Worm (Caenorhabditis elegans) whole organism, early embryonic: Measurements from ENCODE around the gene C05C10.3.
A peak's percentile ranks its signal among the peaks of the same experiment; 100 is the strongest.

Experiments used
- B0310.2 ChIP-seq: sonication (generic microtip); optimal IDR thresholded peaks from 2 replicates; lab custom pipeline; 2016; ENCODE audit warnings: mild to moderate bottlenecking, missing genetic modification characterization, missing compliant biosample characterization
- F13C5.2 ChIP-seq: sonication (generic microtip); optimal IDR thresholded peaks from 2 replicates; lab custom pipeline; 2017; ENCODE audit warnings: mild to moderate bottlenecking, missing genetic modification characterization, inconsistent platforms, missing compliant biosample characterization
- aly-1 ChIP-seq: sonication (generic microtip); optimal IDR thresholded peaks from 2 replicates; lab custom pipeline; 2016; ENCODE audit warnings: missing genetic modification characterization, missing compliant biosample characterization
- ama-1 ChIP-seq: fragments of 150-350 bp; optimal IDR thresholded peaks from 2 replicates; lab custom pipeline; 2014
- ceh-13 ChIP-seq: fragments of 200-800 bp; sonication (Bioruptor generic); optimal IDR thresholded peaks from 2 replicates; lab custom pipeline; 2018; ENCODE audit warnings: mild to moderate bottlenecking, missing genetic modification characterization, missing compliant biosample characterization
- ceh-36 ChIP-seq: sonication (generic microtip); optimal IDR thresholded peaks from 2 replicates; lab custom pipeline; 2016; ENCODE audit warnings: missing genetic modification characterization, inconsistent platforms, missing compliant biosample characterization
- ets-7 ChIP-seq: sonication (generic microtip); optimal IDR thresholded peaks from 2 replicates; lab custom pipeline; 2016; ENCODE audit warnings: missing genotype, missing genetic modification characterization, missing compliant biosample characterization
- flt-1 ChIP-seq: fragments of 200-800 bp; sonication (Bioruptor generic); IDR thresholded peaks from 2 replicates; pipeline ENCODE4 v1.3.6; 2022; ENCODE audit warnings: missing genetic modification characterization, missing compliant biosample characterization
- hmbx-1 ChIP-seq: sonication (generic microtip); optimal IDR thresholded peaks from 2 replicates; lab custom pipeline; 2016; ENCODE audit warnings: mild to moderate bottlenecking, missing genetic modification characterization, missing compliant biosample characterization
- hmg-4 ChIP-seq: fragments of 200-800 bp; sonication (Bioruptor generic); optimal IDR thresholded peaks from 2 replicates; lab custom pipeline; 2018; ENCODE audit warnings: mild to moderate bottlenecking, missing genetic modification characterization, missing compliant biosample characterization
- hnd-1 ChIP-seq: sonication (generic microtip); optimal IDR thresholded peaks from 2 replicates; lab custom pipeline; 2016; ENCODE audit warnings: missing genetic modification characterization, missing compliant biosample characterization
- pes-1 ChIP-seq: fragments of 200-800 bp; sonication (Bioruptor generic); IDR thresholded peaks from 2 replicates; pipeline ENCODE4 v1.3.6; 2022; ENCODE audit warnings: missing genetic modification reagents, missing genetic modification characterization, missing compliant biosample characterization
- scrt-1 ChIP-seq: fragments of 200-800 bp; sonication (Bioruptor generic); IDR thresholded peaks from 2 replicates; pipeline ENCODE4 v1.3.6; 2022; ENCODE audit warnings: missing genetic modification characterization, missing compliant biosample characterization
- sea-1 ChIP-seq: fragments of 200-800 bp; sonication (Bioruptor generic); conservative IDR thresholded peaks from 2 replicates; pipeline ENCODE4 v1.3.6; 2022; ENCODE audit warnings: missing genetic modification characterization, missing compliant biosample characterization
- tbx-11 ChIP-seq: fragments of 200-800 bp; sonication (Bioruptor generic); IDR thresholded peaks from 2 replicates; pipeline ENCODE4 v1.3.6; 2022; ENCODE audit warnings: missing genetic modification characterization, missing compliant biosample characterization
- tbx-37 ChIP-seq: fragments of 200-800 bp; sonication (Bioruptor generic); conservative IDR thresholded peaks from 2 replicates; pipeline ENCODE4 v1.3.6; 2022; ENCODE audit warnings: missing genetic modification reagents, missing genetic modification characterization, missing compliant biosample characterization
- tra-4 ChIP-seq: sonication (generic microtip); optimal IDR thresholded peaks from 2 replicates; lab custom pipeline; 2017; ENCODE audit warnings: missing genetic modification characterization, missing compliant biosample characterization

C05C10.3 gene

DNA sequence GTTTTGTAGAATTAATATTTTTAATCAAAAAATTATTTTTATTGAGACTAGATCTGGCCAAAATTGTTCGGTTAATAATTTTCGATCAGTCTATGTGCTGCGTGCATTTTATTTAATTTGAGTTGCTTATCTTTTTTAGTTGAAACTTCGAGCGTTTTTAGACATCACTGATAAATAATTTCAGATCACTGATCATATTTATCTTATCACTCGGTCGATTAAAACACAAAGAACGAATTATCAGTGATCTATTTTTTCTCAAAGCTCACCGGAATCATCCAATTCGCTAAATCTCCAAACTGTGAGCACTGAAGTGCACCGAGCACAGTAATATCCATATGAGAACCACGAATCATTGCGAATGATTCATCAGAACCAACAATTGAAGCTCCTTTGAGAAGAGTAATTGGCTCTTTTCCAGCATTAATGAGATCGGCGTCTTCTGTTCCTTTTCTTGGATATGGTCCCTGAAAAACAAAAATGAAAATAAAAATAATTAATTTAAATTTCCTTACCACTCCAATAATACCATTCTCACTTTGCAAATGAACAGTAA is 1.6 kb downstream of the C05C10.3 start:
- TF ChIP-seq tra-4 = no peak
- no peak for TF ChIP-seq hmbx-1
- no peak for TF ChIP-seq hnd-1 (tag; lab: Kevin White, UChicago)
- TF ChIP-seq ceh-13 (GFP tag; lab: Kevin White, UChicago) = no peak
- no peak for TF ChIP-seq ets-7 (tag; lab: Kevin White, UChicago)
- no peak for TF ChIP-seq hmg-4 (GFP tag; lab: Kevin White, UChicago)
- no peak for TF ChIP-seq scrt-1 (GFP tag; lab: Robert Waterston, UW)
- TF ChIP-seq aly-1 = no peak
- TF ChIP-seq flt-1 (GFP tag; lab: Robert Waterston, UW) = no peak
- no peak for TF ChIP-seq B0310.2 (tag; lab: Kevin White, UChicago)
- TF ChIP-seq ceh-36 (tag; lab: Kevin White, UChicago) = no peak
- no peak for TF ChIP-seq ama-1 (lab: Kevin White, UChicago)
- no peak for TF ChIP-seq sea-1 (GFP tag; lab: Robert Waterston, UW)

DNA sequence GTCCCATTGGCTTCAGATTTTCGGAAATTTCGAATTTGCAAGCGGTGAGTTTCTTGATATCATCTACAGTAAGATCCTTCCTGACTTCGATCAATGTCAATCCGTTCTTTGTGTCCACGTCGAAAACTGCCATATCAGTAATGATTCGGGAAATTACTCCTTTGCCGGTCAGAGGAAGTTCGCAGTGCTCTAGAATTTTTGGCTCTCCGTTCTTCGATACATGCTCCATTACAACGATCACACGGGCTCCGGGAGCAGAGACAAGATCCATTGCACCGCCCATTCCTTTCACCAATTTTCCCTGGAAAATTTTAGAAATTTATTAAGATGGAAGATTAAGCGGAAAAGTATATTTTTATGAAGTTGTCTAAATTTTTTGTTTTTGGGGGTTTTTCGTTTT is 2.1 kb downstream of the C05C10.3 start:
- no peak for TF ChIP-seq sea-1 (GFP tag; lab: Robert Waterston, UW)
- TF ChIP-seq hmg-4 (GFP tag; lab: Kevin White, UChicago) = no peak
- no peak for TF ChIP-seq flt-1 (GFP tag; lab: Robert Waterston, UW)
- no peak for TF ChIP-seq hmbx-1
- no peak for TF ChIP-seq ets-7 (tag; lab: Kevin White, UChicago)
- TF ChIP-seq ama-1 (lab: Kevin White, UChicago) = no peak
- no peak for TF ChIP-seq scrt-1 (GFP tag; lab: Robert Waterston, UW)
- no peak for TF ChIP-seq B0310.2 (tag; lab: Kevin White, UChicago)
- TF ChIP-seq ceh-13 (GFP tag; lab: Kevin White, UChicago) = no peak
- no peak for TF ChIP-seq pes-1 (GFP tag; lab: Robert Waterston, UW)
- no peak for TF ChIP-seq tra-4
- TF ChIP-seq ceh-36 (tag; lab: Kevin White, UChicago) = no peak

DNA sequence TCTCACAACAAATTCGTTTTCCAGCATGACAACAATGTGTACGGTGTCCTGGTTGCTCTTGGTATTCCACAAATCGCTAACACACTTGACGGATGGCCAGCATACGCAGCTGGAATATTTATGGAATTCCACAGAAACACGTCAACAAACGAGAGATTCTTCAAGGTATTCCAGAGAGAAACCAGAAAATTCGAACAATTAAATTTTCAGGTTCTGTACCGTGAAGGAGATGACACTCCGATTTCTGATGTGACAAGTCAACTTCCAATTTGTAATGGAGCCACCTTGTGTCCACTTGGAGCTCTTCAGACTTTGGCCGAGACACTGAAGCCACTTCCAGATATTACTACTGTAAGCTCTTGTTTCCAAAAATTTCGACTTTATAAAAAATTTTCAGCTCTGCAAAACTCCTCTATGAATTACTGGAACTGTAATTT is 2.7 kb downstream of the C05C10.3 start:
- TF ChIP-seq flt-1 (GFP tag; lab: Robert Waterston, UW) (no peak), hmg-4 (GFP tag; lab: Kevin White, UChicago) (no peak), tbx-11 (GFP tag; lab: Robert Waterston, UW) (no peak), hnd-1 (tag; lab: Kevin White, UChicago) (no peak), aly-1 (no peak), scrt-1 (GFP tag; lab: Robert Waterston, UW) (no peak)

DNA sequence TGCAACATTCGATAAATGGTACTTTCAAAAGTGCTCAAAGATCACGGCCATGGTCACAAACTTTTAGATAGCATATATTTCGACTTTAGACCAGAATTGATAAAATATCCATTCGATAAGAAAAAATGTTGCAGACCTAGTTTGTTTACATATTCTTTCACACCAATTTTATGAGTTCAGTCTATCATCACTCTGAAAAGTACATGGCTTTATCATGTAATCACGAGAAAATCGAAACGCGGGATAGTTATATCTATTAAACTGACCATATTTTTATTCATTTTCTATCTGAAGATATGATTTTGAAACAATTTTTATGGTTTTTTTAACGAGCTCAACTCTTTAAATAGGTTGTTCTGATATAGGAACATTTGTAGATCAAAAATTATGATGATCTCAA is 5.2 kb downstream of the C05C10.3 start, which contains the start of gene pho-11:
TSS of gene pho-11 (plus strand) at position 374 of the 400 bp plus-strand sequence.
- TF ChIP-seq tbx-37 (GFP tag; lab: Robert Waterston, UW) (no peak), flt-1 (GFP tag; lab: Robert Waterston, UW) (no peak), pes-1 (GFP tag; lab: Robert Waterston, UW) (no peak), sea-1 (GFP tag; lab: Robert Waterston, UW) (no peak), F13C5.2 (tag; lab: Kevin White, UChicago) (no peak), ceh-36 (tag; lab: Kevin White, UChicago) (no peak), ceh-13 (GFP tag; lab: Kevin White, UChicago) (no peak)

- TF ChIP-seq ama-1 (lab: Kevin White, UChicago) (peak; percentile 21), F13C5.2 (tag; lab: Kevin White, UChicago) (peak; percentile 22), aly-1 (no peak)
These were observed 5.7 kb downstream of the C05C10.3 start for ce11 chrII:9931012-9931411.

- no peak for TF ChIP-seq ceh-36 (tag; lab: Kevin White, UChicago)
- no peak for TF ChIP-seq tbx-11 (GFP tag; lab: Robert Waterston, UW)
- TF ChIP-seq sea-1 (GFP tag; lab: Robert Waterston, UW) = no peak
- no peak for TF ChIP-seq B0310.2 (tag; lab: Kevin White, UChicago)
- no peak for TF ChIP-seq hmbx-1
- TF ChIP-seq pes-1 (GFP tag; lab: Robert Waterston, UW) = no peak
- TF ChIP-seq flt-1 (GFP tag; lab: Robert Waterston, UW) = no peak
- no peak for TF ChIP-seq aly-1
- no peak for TF ChIP-seq ceh-13 (GFP tag; lab: Kevin White, UChicago)
- no peak for TF ChIP-seq tbx-37 (GFP tag; lab: Robert Waterston, UW)
- no peak for TF ChIP-seq hmg-4 (GFP tag; lab: Kevin White, UChicago)
- TF ChIP-seq ama-1 (lab: Kevin White, UChicago) = no peak
- TF ChIP-seq F13C5.2 (tag; lab: Kevin White, UChicago) = no peak
- TF ChIP-seq hnd-1 (tag; lab: Kevin White, UChicago) = no peak
- no peak for TF ChIP-seq scrt-1 (GFP tag; lab: Robert Waterston, UW)
These were observed 8.2 kb downstream of the C05C10.3 start for ce11 chrII:9928470-9928869.

DNA sequence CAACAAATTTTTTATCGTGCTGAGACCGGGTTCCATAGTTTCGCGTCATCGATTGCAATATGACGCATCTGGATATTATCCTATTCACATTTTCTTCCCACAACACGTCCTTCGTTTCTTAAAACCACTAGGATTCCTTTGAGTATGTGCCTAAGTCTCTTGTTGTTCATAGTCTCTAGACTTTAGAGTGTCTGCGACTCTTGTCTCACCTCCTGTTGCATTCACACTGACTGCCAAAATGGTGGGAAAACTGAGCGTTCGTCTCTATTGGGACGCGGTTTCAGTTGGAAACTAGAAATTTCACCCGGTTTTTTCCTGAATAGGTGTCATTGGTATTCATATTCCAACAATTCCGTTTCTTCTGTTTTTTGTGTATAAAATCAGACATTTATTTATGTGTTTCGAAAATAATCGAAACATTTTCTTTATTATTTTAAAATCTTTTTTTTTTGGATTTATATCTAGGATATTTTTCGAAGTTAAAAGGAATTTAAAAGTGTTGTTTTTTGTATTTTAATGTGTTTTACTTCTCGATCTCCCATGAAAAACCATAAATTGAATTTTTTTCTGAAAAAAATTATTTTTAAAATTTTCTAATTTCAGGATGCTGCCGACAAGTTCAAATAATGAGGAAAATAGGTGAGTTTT is 14.9 kb downstream of the C05C10.3 start, which contains the start of gene C05C10.2:
TSS of gene C05C10.2 (plus strand) at position 598 of the 648 bp plus-strand sequence.
- no peak for TF ChIP-seq hnd-1 (tag; lab: Kevin White, UChicago)
- TF ChIP-seq ceh-36 (tag; lab: Kevin White, UChicago) = no peak
- no peak for TF ChIP-seq pes-1 (GFP tag; lab: Robert Waterston, UW)
- TF ChIP-seq aly-1 = no peak
- no peak for TF ChIP-seq hmg-4 (GFP tag; lab: Kevin White, UChicago)
- TF ChIP-seq F13C5.2 (tag; lab: Kevin White, UChicago) = no peak
- no peak for TF ChIP-seq flt-1 (GFP tag; lab: Robert Waterston, UW)
